Fruit fly (Drosophila melanogaster): ENCODE results near the gene CG8620.

The CG8620 gene

dm6 chr3L:7156239-7156638 is 1.7 kb upstream of the CG8620 start:
- no peak for TF ChIP-seq ey (GFP tag; optimal IDR thresholded peaks at IDR 0.05)
- no peak for TF ChIP-seq Dfd (GFP tag; optimal IDR thresholded peaks at IDR 0.05)
- TF ChIP-seq Rel (GFP tag; optimal IDR thresholded peaks at IDR 0.05): no peak
- TF ChIP-seq Rel (tag; optimal IDR thresholded peaks at IDR 0.05): no peak
- TF ChIP-seq N (GFP tag; optimal IDR thresholded peaks at IDR 0.05): no peak
- no peak for TF ChIP-seq h (GFP tag; optimal IDR thresholded peaks at IDR 0.05)

- TF ChIP-seq sv (GFP tag; optimal IDR thresholded peaks at IDR 0.05) (no peak), Vsx2 (GFP tag; optimal IDR thresholded peaks at IDR 0.05; ENCODE audit: partially characterized antibody) (peak; percentile 52), CrebA (GFP tag; optimal IDR thresholded peaks at IDR 0.05; ENCODE audit: borderline replicate concordance) (peak; percentile 57), br (GFP tag; optimal IDR thresholded peaks at IDR 0.05) (no peak), Rel (GFP tag; optimal IDR thresholded peaks at IDR 0.05) (no peak), Rel (tag; optimal IDR thresholded peaks at IDR 0.05) (peak; percentile 29), Hr83 (GFP tag; optimal IDR thresholded peaks at IDR 0.05; ENCODE audit: poor library complexity, severe bottlenecking) (peak; percentile 8), h (GFP tag; optimal IDR thresholded peaks at IDR 0.05) (peak; percentile 11), Hnf4 (GFP tag; optimal IDR thresholded peaks at IDR 0.05) (peak; percentile 31), usp (GFP tag; optimal IDR thresholded peaks at IDR 0.05) (no peak), dmrt93B (GFP tag; optimal IDR thresholded peaks at IDR 0.05) (no peak)
Observed at dm6 chr3L:7156890-7157289, 1.0 kb upstream of the CG8620 start, which contains the start of gene corn. corn (minus strand) TSS chr3L:7157073.

- peak; percentile 93 for TF ChIP-seq Dfd (GFP tag; optimal IDR thresholded peaks at IDR 0.05)
- TF ChIP-seq N (GFP tag; optimal IDR thresholded peaks at IDR 0.05): no peak
Observed at dm6 chr3L:7161310-7161709, 3.4 kb downstream of the CG8620 start.

dm6 chr3L:7161924-7162323 is 4.0 kb downstream of the CG8620 start:
- TF ChIP-seq ey (GFP tag; optimal IDR thresholded peaks at IDR 0.05) (no peak), OdsH (GFP tag; optimal IDR thresholded peaks at IDR 0.05) (no peak), woc (GFP tag; optimal IDR thresholded peaks at IDR 0.05) (no peak), GATAd (GFP tag; optimal IDR thresholded peaks at IDR 0.05) (no peak), Sp1 (GFP tag; optimal IDR thresholded peaks at IDR 0.05) (no peak), fru (GFP tag; optimal IDR thresholded peaks at IDR 0.05) (no peak), Hr83 (GFP tag; optimal IDR thresholded peaks at IDR 0.05; ENCODE audit: poor library complexity, severe bottlenecking) (no peak), brk (GFP tag; optimal IDR thresholded peaks at IDR 0.05) (no peak), sage (GFP tag; optimal IDR thresholded peaks at IDR 0.05) (no peak), dsf (GFP tag; optimal IDR thresholded peaks at IDR 0.05; ENCODE audit: borderline replicate concordance) (no peak), usp (GFP tag; optimal IDR thresholded peaks at IDR 0.05) (no peak), Hr78 (GFP tag; optimal IDR thresholded peaks at IDR 0.05) (no peak), tai (GFP tag; optimal IDR thresholded peaks at IDR 0.05) (no peak), CrebA (GFP tag; optimal IDR thresholded peaks at IDR 0.05; ENCODE audit: borderline replicate concordance) (no peak), Jra (GFP tag; optimal IDR thresholded peaks at IDR 0.05) (no peak), dl (GFP tag; optimal IDR thresholded peaks at IDR 0.05; ENCODE audit: insufficient read depth in 1 of 2, partially characterized antibody in 2 of 2) (no peak)

- peak; percentile 39 for TF ChIP-seq psq (GFP tag; optimal IDR thresholded peaks at IDR 0.05)
- no peak for TF ChIP-seq dmrt93B (GFP tag; optimal IDR thresholded peaks at IDR 0.05)
- no peak for TF ChIP-seq sv (GFP tag; optimal IDR thresholded peaks at IDR 0.05)
- no peak for TF ChIP-seq Hr78 (GFP tag; optimal IDR thresholded peaks at IDR 0.05)
- TF ChIP-seq Sp1 (GFP tag; optimal IDR thresholded peaks at IDR 0.05): peak; percentile 48
- no peak for TF ChIP-seq OdsH (GFP tag; optimal IDR thresholded peaks at IDR 0.05)
- no peak for TF ChIP-seq rgr (GFP tag; optimal IDR thresholded peaks at IDR 0.05)
- TF ChIP-seq Hr83 (GFP tag; optimal IDR thresholded peaks at IDR 0.05; ENCODE audit: poor library complexity, severe bottlenecking): no peak
- TF ChIP-seq h (GFP tag; optimal IDR thresholded peaks at IDR 0.05): peak; percentile 10
- no peak for TF ChIP-seq Dif (GFP tag; optimal IDR thresholded peaks at IDR 0.05; ENCODE audit: partially characterized antibody)
- TF ChIP-seq Jra (GFP tag; optimal IDR thresholded peaks at IDR 0.05): no peak
- TF ChIP-seq Myc (optimal IDR thresholded peaks at IDR 0.05): no peak
- TF ChIP-seq brk (GFP tag; optimal IDR thresholded peaks at IDR 0.05): no peak
- TF ChIP-seq fru (GFP tag; optimal IDR thresholded peaks at IDR 0.05): peak; percentile 38
- no peak for TF ChIP-seq tai (GFP tag; optimal IDR thresholded peaks at IDR 0.05)
- peak; percentile 35 for TF ChIP-seq HLH106 (tag; optimal IDR thresholded peaks at IDR 0.05)
- TF ChIP-seq foxo (GFP tag; optimal IDR thresholded peaks at IDR 0.05): peak in 1 of 2 experiments; percentile 42
- TF ChIP-seq lola (GFP tag; optimal IDR thresholded peaks at IDR 0.05): no peak
Observed at dm6 chr3L:7184739-7185488, 27.0 kb downstream of the CG8620 start.

Measured in whole organism, wandering third instar larva.